Worm (Caenorhabditis elegans): ENCODE data around the gene F53A3.1.
A peak's percentile ranks its signal among the peaks of the same experiment; 100 is the strongest.

Gene F53A3.1

DNA sequence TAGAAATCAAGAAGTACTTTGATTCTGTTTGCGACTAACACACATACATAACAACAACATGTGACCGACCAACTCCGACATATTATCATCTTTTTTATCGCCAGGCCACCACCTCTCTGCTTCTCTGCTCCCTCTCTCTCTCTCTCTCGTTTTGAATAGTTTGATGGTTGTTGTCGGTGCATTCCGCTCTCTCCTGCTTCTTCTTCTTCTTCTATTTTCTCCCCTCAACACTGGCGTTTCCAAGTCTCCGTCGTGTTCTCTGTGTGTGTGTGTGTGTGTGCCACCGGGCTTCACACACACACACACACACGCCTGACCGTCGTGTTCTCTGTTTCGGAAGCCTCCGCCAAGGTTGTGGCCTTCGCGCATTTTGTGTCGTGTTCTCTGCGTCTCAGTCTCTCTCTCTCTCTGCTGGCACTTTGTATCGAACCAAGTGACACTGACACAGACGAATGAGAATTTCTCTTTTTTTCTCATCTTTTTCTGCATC, 18.3 kb downstream of the F53A3.1 start (continued):
- TF ChIP-seq efl-1 (optimal IDR thresholded peaks at IDR 0.05) = peak; percentile 86 to 93
- TF ChIP-seq efl-1 (GFP tag; optimal IDR thresholded peaks at IDR 0.05 in 1 of 2) = peak; percentile 34 to 97
- peak; percentile 61 for TF ChIP-seq nhr-28 (tag; optimal IDR thresholded peaks at IDR 0.05)
- peak; percentile 92 for TF ChIP-seq fos-1 (tag; optimal IDR thresholded peaks at IDR 0.05)
- TF ChIP-seq lin-39 (tag; optimal IDR thresholded peaks at IDR 0.05) = peak; percentile 89
- peak; percentile 100 for TF ChIP-seq lin-14 (GFP tag; optimal IDR thresholded peaks at IDR 0.05)
- TF ChIP-seq grh-1 (GFP tag; IDR thresholded peaks at IDR 0.05) = peak; percentile 93
- peak; percentile 94 for TF ChIP-seq rnt-1 (tag; optimal IDR thresholded peaks at IDR 0.05)
- no peak for TF ChIP-seq Y116A8C.19 (tag; optimal IDR thresholded peaks at IDR 0.05; ENCODE audit: borderline replicate concordance)
- TF ChIP-seq snu-23 (GFP tag; optimal IDR thresholded peaks at IDR 0.05) = peak; percentile 98
- peak; percentile 94 for TF ChIP-seq ztf-4 (tag; optimal IDR thresholded peaks at IDR 0.05)
- no peak for TF ChIP-seq nhr-84 (tag; optimal IDR thresholded peaks at IDR 0.05)
- TF ChIP-seq C16A3.4 (tag; optimal IDR thresholded peaks at IDR 0.05) = peak; percentile 85
- peak; percentile 100 for TF ChIP-seq nhr-71 (tag; optimal IDR thresholded peaks at IDR 0.05)
- peak; percentile 79 for TF ChIP-seq nhr-237 (tag; optimal IDR thresholded peaks at IDR 0.05)
- TF ChIP-seq jun-1 (tag; optimal IDR thresholded peaks at IDR 0.05) = peak; percentile 97
- peak; percentile 88 for TF ChIP-seq lir-3 (tag; optimal IDR thresholded peaks at IDR 0.05; ENCODE audit: poor library complexity)
- no peak for TF ChIP-seq hlh-17 (GFP tag; optimal IDR thresholded peaks at IDR 0.05; ENCODE audit: borderline replicate concordance)
- no peak for TF ChIP-seq ceh-90 (tag; optimal IDR thresholded peaks at IDR 0.05)
- TF ChIP-seq mdl-1 (tag; optimal IDR thresholded peaks at IDR 0.05) = peak; percentile 75 to 96
- TF ChIP-seq dpl-1 (GFP tag; optimal IDR thresholded peaks at IDR 0.05) = peak; percentile 64 to 71 (median 70)
- peak; percentile 84 for TF ChIP-seq zag-1 (tag; optimal IDR thresholded peaks at IDR 0.05)
- peak; percentile 93 for TF ChIP-seq mef-2 (tag; optimal IDR thresholded peaks at IDR 0.05)
- TF ChIP-seq ceh-82 (tag; optimal IDR thresholded peaks at IDR 0.05) = peak; percentile 87 to 91 (median 91)
- peak; percentile 91 to 93 for TF ChIP-seq lsy-2 (tag; optimal IDR thresholded peaks at IDR 0.05)
- TF ChIP-seq ces-1 (GFP tag; optimal IDR thresholded peaks at IDR 0.05) = no peak
- peak; percentile 94 for TF ChIP-seq xbp-1 (tag; optimal IDR thresholded peaks at IDR 0.05)
- peak; percentile 86 for TF ChIP-seq lin-13 (GFP tag; optimal IDR thresholded peaks at IDR 0.05)
- TF ChIP-seq elt-2 (tag; optimal IDR thresholded peaks at IDR 0.05) = peak; percentile 99
- TF ChIP-seq hpl-2 (GFP tag; optimal IDR thresholded peaks at IDR 0.05) = peak; percentile 40
- peak; percentile 97 for TF ChIP-seq nhr-90 (tag; optimal IDR thresholded peaks at IDR 0.05; ENCODE audit: poor library complexity)
- peak; percentile 98 for TF ChIP-seq dsc-1 (tag; optimal IDR thresholded peaks at IDR 0.05)
- peak; percentile 40 for TF ChIP-seq lin-15B (tag; optimal IDR thresholded peaks at IDR 0.05)
- peak; percentile 70 for TF ChIP-seq fkh-4 (tag; optimal IDR thresholded peaks at IDR 0.05; ENCODE audit: borderline replicate concordance)
- no peak for TF ChIP-seq tlp-1 (tag; optimal IDR thresholded peaks at IDR 0.05)
- no peak for TF ChIP-seq unc-30 (tag; optimal IDR thresholded peaks at IDR 0.05)

DNA sequence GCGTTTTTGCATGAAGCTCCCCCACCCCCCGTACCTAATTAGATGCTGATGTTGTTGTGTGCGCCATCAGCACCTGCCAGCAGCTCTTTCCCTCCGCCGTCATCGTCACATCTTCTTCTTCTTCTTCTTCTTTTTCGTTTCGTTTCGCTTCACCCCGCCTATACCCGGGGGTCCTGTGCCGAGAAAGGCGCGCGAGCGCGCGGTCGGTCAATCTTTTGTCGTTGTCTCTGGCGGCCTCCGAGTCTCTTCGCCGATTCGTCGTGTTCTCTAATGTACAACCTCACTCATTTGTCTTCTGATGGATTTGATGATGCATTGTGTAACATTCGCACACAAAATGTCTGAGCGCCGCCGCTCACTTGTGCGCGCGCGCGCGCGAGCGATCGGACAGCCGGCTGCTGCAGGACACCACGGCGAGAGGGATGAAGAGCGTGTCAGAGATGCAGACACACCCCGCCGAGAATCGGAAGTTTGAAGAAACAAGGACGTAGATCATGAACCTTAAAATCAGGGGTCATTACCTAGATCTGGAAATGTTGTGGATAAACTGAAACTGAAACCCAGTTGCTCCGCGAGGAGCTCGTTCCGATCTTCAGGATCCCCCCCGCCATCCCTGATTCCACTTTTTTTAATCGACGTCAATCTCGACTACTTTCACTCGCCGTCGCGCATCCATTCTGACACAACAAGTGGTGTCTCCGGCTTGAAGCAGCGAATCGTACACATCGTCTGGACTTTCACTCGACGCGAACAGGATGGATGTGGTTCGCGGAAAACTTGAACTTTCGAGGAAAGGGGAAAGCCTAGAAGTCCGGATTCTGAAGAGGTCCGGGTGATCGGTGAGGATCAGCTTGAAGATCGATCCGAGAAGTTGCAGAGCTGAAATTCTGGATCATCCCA, 19.8 kb downstream of the F53A3.1 start:
- peak; percentile 90 for TF ChIP-seq lin-39 (tag; optimal IDR thresholded peaks at IDR 0.05)
- TF ChIP-seq sptf-1 (tag; optimal IDR thresholded peaks at IDR 0.05) = no peak
- no peak for TF ChIP-seq C34B4.2 (tag; optimal IDR thresholded peaks at IDR 0.05)
- TF ChIP-seq unc-30 (tag; optimal IDR thresholded peaks at IDR 0.05) = no peak
- peak; percentile 84 for TF ChIP-seq lin-13 (GFP tag; optimal IDR thresholded peaks at IDR 0.05)
- TF ChIP-seq nhr-28 (tag; optimal IDR thresholded peaks at IDR 0.05) = no peak
- peak; percentile 68 for TF ChIP-seq aha-1 (tag; optimal IDR thresholded peaks at IDR 0.05)
- TF ChIP-seq hpl-2 (GFP tag; optimal IDR thresholded peaks at IDR 0.05) = no peak
- no peak for TF ChIP-seq ces-1 (GFP tag; optimal IDR thresholded peaks at IDR 0.05)
- peak; percentile 74 for TF ChIP-seq C16A3.4 (tag; optimal IDR thresholded peaks at IDR 0.05)
- TF ChIP-seq Y116A8C.19 (tag; optimal IDR thresholded peaks at IDR 0.05; ENCODE audit: borderline replicate concordance) = no peak
- peak; percentile 70 for TF ChIP-seq vab-15 (tag; optimal IDR thresholded peaks at IDR 0.05)
- no peak for TF ChIP-seq ceh-90 (tag; optimal IDR thresholded peaks at IDR 0.05)
- no peak for TF ChIP-seq elt-2 (tag; optimal IDR thresholded peaks at IDR 0.05)
- TF ChIP-seq nhr-77 (tag; optimal IDR thresholded peaks at IDR 0.05) = peak; percentile 89
- no peak for TF ChIP-seq hlh-4 (tag; optimal IDR thresholded peaks at IDR 0.05)
- TF ChIP-seq nhr-11 (tag; optimal IDR thresholded peaks at IDR 0.05) = peak; percentile 74
- peak; percentile 78 for TF ChIP-seq mef-2 (tag; optimal IDR thresholded peaks at IDR 0.05)
- no peak for TF ChIP-seq nhr-76 (tag; optimal IDR thresholded peaks at IDR 0.05)
- TF ChIP-seq nhr-47 (tag; optimal IDR thresholded peaks at IDR 0.05) = peak; percentile 96
- TF ChIP-seq rnt-1 (tag; optimal IDR thresholded peaks at IDR 0.05) = peak; percentile 94
- peak; percentile 84 for TF ChIP-seq sox-4 (tag; optimal IDR thresholded peaks at IDR 0.05)
- peak; percentile 93 for TF ChIP-seq swsn-7 (tag; optimal IDR thresholded peaks at IDR 0.05)
- peak; percentile 99 for TF ChIP-seq nhr-71 (tag; optimal IDR thresholded peaks at IDR 0.05)
- peak; percentile 97 for TF ChIP-seq fkh-8 (tag; optimal IDR thresholded peaks at IDR 0.05)
- peak; percentile 95 for TF ChIP-seq skn-1 (tag; optimal IDR thresholded peaks at IDR 0.05)
